Worm (Caenorhabditis elegans): ENCODE measurements around the gene acs-3.

ce11 chrV:2018689-2019088, 49.4 kb downstream of the acs-3 start, which contains the start of gene F59A7.14:
- TF ChIP-seq pha-4 (tag; optimal IDR thresholded peaks at IDR 0.05) (no peak), ama-1 (optimal IDR thresholded peaks at IDR 0.05) (no peak), ama-1 (GFP tag; optimal IDR thresholded peaks at IDR 0.05) (no peak), nhr-80 (tag; optimal IDR thresholded peaks at IDR 0.05) (no peak), chd-7 (tag; optimal IDR thresholded peaks at IDR 0.05) (no peak)
